Worm (Caenorhabditis elegans) whole organism, L2 larva: Measurements from ENCODE around the gene nlp-53.

Source experiments
- C34F6.9 ChIP-seq: fragments of 150-350 bp; optimal IDR thresholded peaks from 2 replicates; lab custom pipeline; 2014; ENCODE audit warnings: missing biosample characterization, missing genetic modification characterization
- F13H6.1 ChIP-seq: sonication (generic microtip); optimal IDR thresholded peaks from 2 replicates; lab custom pipeline; 2016; ENCODE audit warnings: missing genetic modification characterization, missing compliant biosample characterization
- Y55F3AM.14 ChIP-seq: fragments of 200-800 bp; sonication (Bioruptor generic); optimal IDR thresholded peaks from 2 replicates; lab custom pipeline; 2018; ENCODE audit warnings: mild to moderate bottlenecking, missing genetic modification characterization, missing compliant biosample characterization
- ZK546.5 ChIP-seq: sonication (generic microtip); optimal IDR thresholded peaks from 2 replicates; lab custom pipeline; 2017; ENCODE audit warnings: missing biosample characterization, missing genetic modification characterization
- ama-1 ChIP-seq: fragments of 150-350 bp; optimal IDR thresholded peaks from 2 replicates; lab custom pipeline; 2018; ENCODE audit warnings: inconsistent platforms
- blmp-1 ChIP-seq: sonication (generic microtip); optimal IDR thresholded peaks from 2 replicates; lab custom pipeline; 2017; ENCODE audit warnings: missing genetic modification characterization, mild to moderate bottlenecking, missing compliant biosample characterization, antibody characterized with exemption, moderate library complexity; ENCODE audit not compliant: insufficient read depth
- ceh-16 ChIP-seq: fragments of 150-350 bp; optimal IDR thresholded peaks from 2 replicates; lab custom pipeline; 2014; ENCODE audit warnings: missing biosample characterization, missing genetic modification characterization
- dmd-4 ChIP-seq: sonication (generic microtip); optimal IDR thresholded peaks from 2 replicates; lab custom pipeline; 2017; ENCODE audit warnings: missing biosample characterization, missing genetic modification characterization
- egl-27 ChIP-seq: sonication (generic microtip); optimal IDR thresholded peaks from 3 replicates; lab custom pipeline; 2017; ENCODE audit warnings: missing biosample characterization, missing genetic modification reagents, missing genetic modification characterization
- elt-1 ChIP-seq: fragments of 150-350 bp; optimal IDR thresholded peaks from 2 replicates; lab custom pipeline; 2014; ENCODE audit warnings: missing biosample characterization, missing genetic modification characterization
- elt-3 ChIP-seq: sonication (generic microtip); optimal IDR thresholded peaks from 2 replicates; lab custom pipeline; 2017; ENCODE audit warnings: missing biosample characterization, missing genetic modification characterization
- fos-1 ChIP-seq: fragments of 150-350 bp; optimal IDR thresholded peaks from 2 replicates; lab custom pipeline; 2014; ENCODE audit warnings: missing biosample characterization, missing genetic modification characterization
- gmeb-1 ChIP-seq: fragments of 150-350 bp; optimal IDR thresholded peaks from 2 replicates; lab custom pipeline; 2014; ENCODE audit warnings: missing biosample characterization, missing genetic modification characterization
- lin-11 ChIP-seq: fragments of 150-350 bp; sonication (generic microtip); optimal IDR thresholded peaks from 2 replicates; lab custom pipeline; 2014; ENCODE audit warnings: missing biosample characterization, missing genetic modification characterization, inconsistent platforms, mixed read lengths
- lin-13 ChIP-seq: fragments of 150-350 bp; optimal IDR thresholded peaks from 2 replicates; lab custom pipeline; 2014; ENCODE audit warnings: missing biosample characterization, missing genetic modification reagents, missing genetic modification characterization
- lin-39 ChIP-seq: fragments of 150-350 bp; optimal IDR thresholded peaks from 2 replicates; lab custom pipeline; 2014; ENCODE audit warnings: missing biosample characterization, missing genetic modification reagents, missing genetic modification characterization
- lsy-2 ChIP-seq, 2 experiments: fragments of 150-350 bp in 1 of 2; sonication (generic microtip) in 1 of 2; optimal IDR thresholded peaks; 2 replicates each; lab custom pipeline; 2014 to 2017; ENCODE audit warnings: missing biosample characterization in 2 of 2, missing genetic modification characterization in 2 of 2
- mab-5 ChIP-seq: fragments of 150-350 bp; optimal IDR thresholded peaks from 2 replicates; lab custom pipeline; 2014; ENCODE audit warnings: missing biosample characterization, missing genetic modification characterization
- nhr-10 ChIP-seq: sonication (generic microtip); optimal IDR thresholded peaks from 2 replicates; lab custom pipeline; 2017; ENCODE audit warnings: missing biosample characterization, missing genetic modification characterization
- nhr-11 ChIP-seq: fragments of 150-350 bp; optimal IDR thresholded peaks from 2 replicates; lab custom pipeline; 2014; ENCODE audit warnings: missing biosample characterization, missing genetic modification characterization
- nhr-12 ChIP-seq: fragments of 150-350 bp; optimal IDR thresholded peaks from 2 replicates; lab custom pipeline; 2014; ENCODE audit warnings: missing biosample characterization, missing genetic modification characterization
- nhr-129 ChIP-seq: fragments of 150-350 bp; optimal IDR thresholded peaks from 2 replicates; lab custom pipeline; 2014; ENCODE audit warnings: missing biosample characterization, missing genetic modification characterization
- nhr-21 ChIP-seq: fragments of 150-350 bp; optimal IDR thresholded peaks from 2 replicates; lab custom pipeline; 2014; ENCODE audit warnings: missing biosample characterization, missing genetic modification characterization
- nhr-237 ChIP-seq: fragments of 150-350 bp; optimal IDR thresholded peaks from 2 replicates; lab custom pipeline; 2014; ENCODE audit warnings: missing biosample characterization, missing genetic modification characterization
- nhr-25 ChIP-seq: fragments of 150-350 bp; sonication (generic microtip); optimal IDR thresholded peaks from 3 replicates; lab custom pipeline; 2014; ENCODE audit warnings: missing biosample characterization, missing genetic modification characterization
- nhr-6 ChIP-seq: fragments of 150-350 bp; optimal IDR thresholded peaks from 2 replicates; lab custom pipeline; 2014; ENCODE audit warnings: missing biosample characterization, missing genetic modification characterization
- peb-1 ChIP-seq: fragments of 150-350 bp; optimal IDR thresholded peaks from 2 replicates; lab custom pipeline; 2014; ENCODE audit warnings: missing biosample characterization, missing genetic modification characterization
- sem-4 ChIP-seq: fragments of 150-350 bp; optimal IDR thresholded peaks from 2 replicates; lab custom pipeline; 2014; ENCODE audit warnings: missing biosample characterization, missing genetic modification reagents, missing genetic modification characterization
- sma-9 ChIP-seq, 2 experiments: fragments of 150-350 bp in 1 of 2; sonication (generic microtip) in 1 of 2; optimal IDR thresholded peaks; 2 replicates each; lab custom pipeline; 2014 to 2016; ENCODE audit warnings: missing genetic modification characterization in 2 of 2, mild to moderate bottlenecking in 1 of 2, missing biosample characterization in 1 of 2, missing compliant biosample characterization in 1 of 2, missing genetic modification reagents in 1 of 2, moderate library complexity in 1 of 2
- unc-55 ChIP-seq: fragments of 150-350 bp; sonication (generic microtip); optimal IDR thresholded peaks from 3 replicates; lab custom pipeline; 2014; ENCODE audit warnings: missing biosample characterization, missing genetic modification reagents, missing genetic modification characterization
- ztf-1 ChIP-seq: fragments of 200-800 bp; sonication (Bioruptor generic); conservative IDR thresholded peaks from 2 replicates; pipeline ENCODE4 v1.3.6; 2022; ENCODE audit warnings: missing genetic modification characterization, missing compliant biosample characterization

The nlp-53 gene

ce11 chrX:13637526-13637925, 18.9 kb downstream of the nlp-53 start:
- TF ChIP-seq ceh-16 (tag; lab: Kevin White, UChicago) (no peak), F13H6.1 (tag; lab: Kevin White, UChicago) (peak; percentile 24), nhr-10 (tag; lab: Kevin White, UChicago) (no peak), nhr-25 (tag; lab: Kevin White, UChicago) (no peak), fos-1 (tag; lab: Kevin White, UChicago) (no peak), dmd-4 (no peak), sma-9 (GFP tag; optimal IDR thresholded peaks at IDR 0.05; lab: Kevin White, UChicago) (peak; percentile 21), sma-9 (tag; optimal IDR thresholded peaks at IDR 0.05; lab: Kevin White, UChicago) (no peak), nhr-12 (tag; lab: Kevin White, UChicago) (no peak)

- TF ChIP-seq C34F6.9 (tag; lab: Kevin White, UChicago) (peak; percentile 17), ama-1 (lab: Kevin White, UChicago) (no peak), F13H6.1 (tag; lab: Kevin White, UChicago) (peak; percentile 69), nhr-129 (tag; lab: Kevin White, UChicago) (peak; percentile 53), lin-39 (peak; percentile 9), nhr-10 (tag; lab: Kevin White, UChicago) (no peak), sma-9 (GFP tag; optimal IDR thresholded peaks at IDR 0.05; lab: Kevin White, UChicago) (peak; percentile 31), sma-9 (tag; optimal IDR thresholded peaks at IDR 0.05; lab: Kevin White, UChicago) (no peak), sem-4 (tag; lab: Kevin White, UChicago) (peak; percentile 11)
Measured at ce11 chrX:13638351-13638958, 19.8 kb downstream of the nlp-53 start.

ce11 chrX:13639577-13639976, 20.9 kb downstream of the nlp-53 start, which contains the start of gene twk-20:
Gene twk-20, plus strand, starts transcription at chrX:13639877.
- no peak for TF ChIP-seq nhr-10 (tag; lab: Kevin White, UChicago)
- no peak for TF ChIP-seq peb-1 (tag; lab: Kevin White, UChicago)
- TF ChIP-seq elt-1 = no peak
- no peak for TF ChIP-seq ZK546.5 (tag; lab: Kevin White, UChicago)
- no peak for TF ChIP-seq blmp-1 (tag; lab: Kevin White, UChicago)
- TF ChIP-seq C34F6.9 (tag; lab: Kevin White, UChicago) = no peak
- TF ChIP-seq ztf-1 (GFP tag; lab: Robert Waterston, UW) = no peak
- TF ChIP-seq, all 48 proteins: peak for 0

ce11 chrX:13644884-13645283, 26.2 kb downstream of the nlp-53 start:
- peak; percentile 3 for TF ChIP-seq mab-5
- TF ChIP-seq nhr-10 (tag; lab: Kevin White, UChicago) = no peak
- TF ChIP-seq unc-55 = peak; percentile 82
- TF ChIP-seq ZK546.5 (tag; lab: Kevin White, UChicago) = no peak
- no peak for TF ChIP-seq nhr-21
- TF ChIP-seq, all 48 proteins: peak for 2

- TF ChIP-seq Y55F3AM.14 (GFP tag; lab: Kevin White, UChicago) (no peak), egl-27 (tag; lab: Kevin White, UChicago) (no peak), nhr-25 (tag; lab: Kevin White, UChicago) (no peak), nhr-11 (tag; lab: Kevin White, UChicago) (no peak), lin-13 (GFP tag; lab: Kevin White, UChicago) (no peak), elt-1 (no peak), lin-11 (tag; lab: Kevin White, UChicago) (no peak), gmeb-1 (tag; lab: Kevin White, UChicago) (no peak), nhr-12 (tag; lab: Kevin White, UChicago) (no peak)
Measured at ce11 chrX:13646798-13647197, 28.1 kb downstream of the nlp-53 start, which contains the start of gene acr-9. Gene acr-9, minus strand, starts transcription at chrX:13646898.

- TF ChIP-seq lsy-2 (tag; optimal IDR thresholded peaks at IDR 0.05; lab: Kevin White, UChicago) (no peak), nhr-237 (tag; lab: Kevin White, UChicago) (no peak), ZK546.5 (tag; lab: Kevin White, UChicago) (no peak), elt-3 (tag; lab: Kevin White, UChicago) (no peak), nhr-25 (tag; lab: Kevin White, UChicago) (no peak), ceh-16 (tag; lab: Kevin White, UChicago) (no peak), nhr-11 (tag; lab: Kevin White, UChicago) (no peak), nhr-6 (no peak)
Measured at ce11 chrX:13647305-13647704, 28.6 kb downstream of the nlp-53 start, which contains the start of gene C40C9.3. Gene C40C9.3, plus strand, starts transcription at chrX:13647605.
